Worm (Caenorhabditis elegans) whole organism, L1 larva: ENCODE results near the gene Y57E12B.11.
A peak's percentile ranks its signal among the peaks of the same experiment; 100 is the strongest.

ENCODE experiments used
- C16A3.4 ChIP-seq: fragments of 150-350 bp; optimal IDR thresholded peaks from 2 replicates; lab custom pipeline; 2014; ENCODE audit warnings: missing biosample characterization, missing genetic modification characterization
- C34B4.2 ChIP-seq: sonication (generic microtip); optimal IDR thresholded peaks from 2 replicates; lab custom pipeline; 2017; ENCODE audit warnings: mild to moderate bottlenecking, missing genetic modification characterization, missing compliant biosample characterization
- F16B12.6 ChIP-seq: fragments of 150-350 bp; optimal IDR thresholded peaks from 2 replicates; lab custom pipeline; 2014; ENCODE audit warnings: missing biosample characterization, missing genetic modification characterization
- Y116A8C.19 ChIP-seq: sonication (generic microtip); optimal IDR thresholded peaks from 2 replicates; lab custom pipeline; 2016; ENCODE audit warnings: missing compliant biosample characterization, missing genetic modification characterization, borderline replicate concordance
- aha-1 ChIP-seq: fragments of 150-350 bp; optimal IDR thresholded peaks from 2 replicates; lab custom pipeline; 2014; ENCODE audit warnings: missing biosample characterization, missing genetic modification characterization
- alr-1 ChIP-seq: fragments of 200-800 bp; sonication (Bioruptor generic); optimal IDR thresholded peaks from 2 replicates; lab custom pipeline; 2018; ENCODE audit warnings: borderline replicate concordance, mild to moderate bottlenecking, missing genetic modification characterization, missing compliant biosample characterization
- blmp-1 ChIP-seq: fragments of 150-350 bp; optimal IDR thresholded peaks from 2 replicates; lab custom pipeline; 2014; ENCODE audit warnings: missing biosample characterization, missing genetic modification characterization
- ceh-8 ChIP-seq: fragments of 200-800 bp; sonication (Bioruptor generic); optimal IDR thresholded peaks from 2 replicates; lab custom pipeline; 2018; ENCODE audit warnings: mild to moderate bottlenecking, missing genetic modification characterization, moderate library complexity, missing compliant biosample characterization
- ceh-82 ChIP-seq, 3 experiments: fragments of 150-350 bp in 1 of 3; sonication (generic microtip) in 2 of 3; optimal IDR thresholded peaks; 2 replicates each; lab custom pipeline; 2014 to 2017; ENCODE audit warnings: missing biosample characterization in 3 of 3, missing genetic modification characterization in 3 of 3
- ceh-88 ChIP-seq: fragments of 200-800 bp; sonication (Bioruptor generic); IDR thresholded peaks from 2 replicates; pipeline ENCODE4 v1.3.6; 2022; ENCODE audit warnings: missing genetic modification characterization, missing compliant biosample characterization
- ces-1 ChIP-seq: fragments of 150-350 bp; optimal IDR thresholded peaks from 2 replicates; lab custom pipeline; 2014; ENCODE audit warnings: missing biosample characterization, missing genetic modification reagents, missing genetic modification characterization
- efl-1 ChIP-seq, 4 experiments: fragments of 150-350 bp; optimal IDR thresholded peaks in 3 of 4; peaks in 1 of 4; 1 replicate in 1 of 4; 2 replicates in 3 of 4; lab custom pipeline; 2014; ENCODE audit warnings: missing biosample characterization in 2 of 4, missing genetic modification characterization in 2 of 4, missing genetic modification reagents in 2 of 4
- efl-3 ChIP-seq: fragments of 200-800 bp; sonication (Bioruptor generic); optimal IDR thresholded peaks from 2 replicates; lab custom pipeline; 2018; ENCODE audit warnings: mild to moderate bottlenecking, missing genetic modification characterization, missing compliant biosample characterization
- egl-27 ChIP-seq, 2 experiments: fragments of 150-350 bp in 1 of 2; sonication (generic microtip); optimal IDR thresholded peaks; 3 replicates each; lab custom pipeline; 2017 to 2018; ENCODE audit warnings: missing biosample characterization in 2 of 2, missing genetic modification characterization in 2 of 2, missing genetic modification reagents in 2 of 2
- elt-3 ChIP-seq, 6 experiments: fragments of 150-350 bp in 1 of 6; sonication (generic microtip); optimal IDR thresholded peaks; 2 replicates each; lab custom pipeline; 2017 to 2018; ENCODE audit warnings: missing biosample characterization in 6 of 6, missing genetic modification characterization in 6 of 6, inconsistent platforms in 1 of 6
- fkh-8 ChIP-seq: sonication (generic microtip); optimal IDR thresholded peaks from 2 replicates; lab custom pipeline; 2016; ENCODE audit warnings: mild to moderate bottlenecking, missing genetic modification characterization, missing compliant biosample characterization
- fos-1 ChIP-seq: fragments of 150-350 bp; optimal IDR thresholded peaks from 2 replicates; lab custom pipeline; 2014; ENCODE audit warnings: missing biosample characterization, missing genetic modification characterization
- grh-1 ChIP-seq: fragments of 200-800 bp; sonication (Bioruptor generic); IDR thresholded peaks from 2 replicates; pipeline ENCODE4 v1.3.6; 2022; ENCODE audit warnings: missing genetic modification reagents, missing genetic modification characterization, missing compliant biosample characterization
- irx-1 ChIP-seq: sonication (generic microtip); optimal IDR thresholded peaks from 2 replicates; lab custom pipeline; 2016; ENCODE audit warnings: missing genetic modification characterization, missing compliant biosample characterization
- isw-1 ChIP-seq: fragments of 200-800 bp; sonication (Bioruptor generic); IDR thresholded peaks from 2 replicates; pipeline ENCODE4 v1.3.6; 2022; ENCODE audit warnings: missing genetic modification characterization, missing compliant biosample characterization
- jun-1 ChIP-seq: fragments of 150-350 bp; optimal IDR thresholded peaks from 2 replicates; lab custom pipeline; 2014; ENCODE audit warnings: missing biosample characterization, missing genetic modification reagents, missing genetic modification characterization
- lin-14 ChIP-seq: fragments of 200-800 bp; sonication (Bioruptor generic); optimal IDR thresholded peaks from 2 replicates; lab custom pipeline; 2018; ENCODE audit warnings: mild to moderate bottlenecking, missing genetic modification characterization, moderate library complexity, missing compliant biosample characterization
- lin-15B ChIP-seq: fragments of 150-350 bp; sonication (generic microtip); optimal IDR thresholded peaks from 3 replicates; lab custom pipeline; 2014; ENCODE audit warnings: missing biosample characterization, missing genetic modification characterization
- lin-35 ChIP-seq, 2 experiments: fragments of 150-350 bp; optimal IDR thresholded peaks; 2 replicates each; lab custom pipeline; 2014; ENCODE audit warnings: missing biosample characterization in 2 of 2, missing genetic modification characterization in 2 of 2, missing genetic modification reagents in 2 of 2
- lir-3 ChIP-seq: sonication (generic microtip); optimal IDR thresholded peaks from 2 replicates; lab custom pipeline; 2016; ENCODE audit warnings: mild to moderate bottlenecking, missing genetic modification characterization, moderate library complexity, missing compliant biosample characterization; ENCODE audit not compliant: poor library complexity
- lsy-2 ChIP-seq, 2 experiments: fragments of 150-350 bp; optimal IDR thresholded peaks; 2 replicates each; lab custom pipeline; 2014; ENCODE audit warnings: missing biosample characterization in 2 of 2, missing genetic modification characterization in 2 of 2
- mab-9 ChIP-seq: fragments of 200-800 bp; sonication (Bioruptor generic); IDR thresholded peaks from 2 replicates; pipeline ENCODE4 v1.3.6; 2022; ENCODE audit warnings: missing genetic modification reagents, missing genetic modification characterization, missing compliant biosample characterization
- mdl-1 ChIP-seq, 2 experiments: fragments of 150-350 bp; optimal IDR thresholded peaks; 2 replicates each; lab custom pipeline; 2014 to 2017; ENCODE audit warnings: missing biosample characterization in 2 of 2, missing genetic modification characterization in 2 of 2, inconsistent platforms in 1 of 2
- mef-2 ChIP-seq: fragments of 150-350 bp; optimal IDR thresholded peaks from 2 replicates; lab custom pipeline; 2014; ENCODE audit warnings: missing biosample characterization, missing genetic modification characterization
- mep-1 ChIP-seq: fragments of 150-350 bp; optimal IDR thresholded peaks from 2 replicates; lab custom pipeline; 2014; ENCODE audit warnings: missing biosample characterization, missing genetic modification characterization
- nhr-11 ChIP-seq: fragments of 150-350 bp; optimal IDR thresholded peaks from 2 replicates; lab custom pipeline; 2014; ENCODE audit warnings: missing biosample characterization, missing genetic modification characterization
- nhr-12 ChIP-seq: sonication (generic microtip); optimal IDR thresholded peaks from 2 replicates; lab custom pipeline; 2017; ENCODE audit warnings: missing biosample characterization, missing genetic modification characterization
- nhr-237 ChIP-seq: fragments of 150-350 bp; optimal IDR thresholded peaks from 2 replicates; lab custom pipeline; 2014; ENCODE audit warnings: missing biosample characterization, missing genetic modification characterization
- nhr-28 ChIP-seq: fragments of 150-350 bp; optimal IDR thresholded peaks from 2 replicates; lab custom pipeline; 2014; ENCODE audit warnings: missing biosample characterization, missing genetic modification characterization
- nhr-76 ChIP-seq: sonication (generic microtip); optimal IDR thresholded peaks from 2 replicates; lab custom pipeline; 2017; ENCODE audit warnings: missing biosample characterization, missing genetic modification characterization
- nhr-77 ChIP-seq: fragments of 150-350 bp; optimal IDR thresholded peaks from 2 replicates; lab custom pipeline; 2014; ENCODE audit warnings: missing biosample characterization, missing genetic modification characterization
- nhr-84 ChIP-seq: sonication (generic microtip); optimal IDR thresholded peaks from 2 replicates; lab custom pipeline; 2017; ENCODE audit warnings: missing biosample characterization, missing genetic modification characterization
- nhr-85 ChIP-seq: sonication (generic microtip); peaks from one replicate; lab custom pipeline; 2016; ENCODE audit warnings: missing genetic modification characterization, inconsistent platforms, missing compliant biosample characterization
- nhr-90 ChIP-seq: sonication (generic microtip); optimal IDR thresholded peaks from 2 replicates; lab custom pipeline; 2016; ENCODE audit warnings: mild to moderate bottlenecking, missing genetic modification characterization, missing compliant biosample characterization; ENCODE audit not compliant: poor library complexity
- pax-3 ChIP-seq: fragments of 200-800 bp; sonication (Bioruptor generic); optimal IDR thresholded peaks from 2 replicates; lab custom pipeline; 2018; ENCODE audit warnings: mild to moderate bottlenecking, missing genetic modification characterization, moderate library complexity, missing compliant biosample characterization
- rnt-1 ChIP-seq: sonication (generic microtip); optimal IDR thresholded peaks from 2 replicates; lab custom pipeline; 2016; ENCODE audit warnings: mild to moderate bottlenecking, missing genetic modification characterization, moderate library complexity, missing compliant biosample characterization
- snpc-4 ChIP-seq: fragments of 150-350 bp; optimal IDR thresholded peaks from 2 replicates; lab custom pipeline; 2014; ENCODE audit warnings: missing biosample characterization, missing genetic modification characterization
- sox-4 ChIP-seq: sonication (generic microtip); optimal IDR thresholded peaks from 2 replicates; lab custom pipeline; 2016; ENCODE audit warnings: missing genetic modification characterization, missing compliant biosample characterization
- tbx-2 ChIP-seq: sonication (generic microtip); optimal IDR thresholded peaks from 2 replicates; lab custom pipeline; 2016; ENCODE audit warnings: missing genetic modification characterization, missing compliant biosample characterization
- tlp-1 ChIP-seq: fragments of 150-350 bp; optimal IDR thresholded peaks from 2 replicates; lab custom pipeline; 2014; ENCODE audit warnings: missing biosample characterization, missing genetic modification characterization
- unc-130 ChIP-seq: fragments of 150-350 bp; optimal IDR thresholded peaks from 2 replicates; lab custom pipeline; 2017; ENCODE audit warnings: missing biosample characterization, missing genetic modification characterization, inconsistent platforms
- vab-15 ChIP-seq: sonication (generic microtip); optimal IDR thresholded peaks from 2 replicates; lab custom pipeline; 2017; ENCODE audit warnings: missing genotype, mild to moderate bottlenecking, missing genetic modification characterization, missing compliant biosample characterization
- zag-1 ChIP-seq: fragments of 150-350 bp; optimal IDR thresholded peaks from 2 replicates; lab custom pipeline; 2014; ENCODE audit warnings: missing biosample characterization, missing genetic modification characterization
- ztf-4 ChIP-seq: fragments of 150-350 bp; optimal IDR thresholded peaks from 2 replicates; lab custom pipeline; 2014; ENCODE audit warnings: missing biosample characterization, missing genetic modification characterization

Gene Y57E12B.11

ce11 chrV:6949770-6950169 lies at the start of gene Y57E12B.11:
Y57E12B.11 (minus strand) TSS chrV:6949870.
- TF ChIP-seq elt-3 (tag; optimal IDR thresholded peaks at IDR 0.05; lab: Kevin White, UChicago) (no peak), efl-1 (optimal IDR thresholded peaks at IDR 0.05; lab: Kevin White, UChicago) (no peak), efl-1 (GFP tag; optimal IDR thresholded peaks at IDR 0.05 in 1 of 2; lab: Kevin White, UChicago) (no peak), jun-1 (tag; lab: Kevin White, UChicago) (no peak), nhr-84 (tag; lab: Kevin White, UChicago) (no peak), grh-1 (GFP tag; lab: Robert Waterston, UW) (no peak), mep-1 (tag; lab: Kevin White, UChicago) (no peak), mab-9 (no peak), vab-15 (tag; lab: Kevin White, UChicago) (no peak), snpc-4 (tag; lab: Kevin White, UChicago) (no peak), nhr-76 (no peak), sox-4 (no peak), tbx-2 (tag; lab: Kevin White, UChicago) (no peak), blmp-1 (tag; lab: Kevin White, UChicago) (no peak), efl-3 (GFP tag; lab: Kevin White, UChicago) (no peak), lin-15B (tag; lab: Kevin White, UChicago) (no peak), ceh-8 (GFP tag; lab: Kevin White, UChicago) (no peak), mdl-1 (tag; optimal IDR thresholded peaks at IDR 0.05; lab: Kevin White, UChicago) (no peak), ces-1 (GFP tag; lab: Kevin White, UChicago) (no peak)

- no peak for TF ChIP-seq zag-1 (tag; lab: Kevin White, UChicago)
- TF ChIP-seq nhr-77 = no peak
- no peak for TF ChIP-seq nhr-90 (tag; lab: Kevin White, UChicago)
- TF ChIP-seq F16B12.6 (tag; lab: Kevin White, UChicago) = no peak
- no peak for TF ChIP-seq sox-4
- TF ChIP-seq nhr-12 (tag; lab: Kevin White, UChicago) = no peak
- TF ChIP-seq elt-3 (tag; optimal IDR thresholded peaks at IDR 0.05; lab: Kevin White, UChicago) = peak in 2 of 6 experiments; percentile 4 to 35
- no peak for TF ChIP-seq C16A3.4
- no peak for TF ChIP-seq fos-1 (tag; lab: Kevin White, UChicago)
- no peak for TF ChIP-seq nhr-76
- TF ChIP-seq mab-9 = no peak
- TF ChIP-seq lin-14 (GFP tag; lab: Kevin White, UChicago) = peak; percentile 68
- peak in 1 of 2 experiments; percentile 21 for TF ChIP-seq lsy-2 (tag; optimal IDR thresholded peaks at IDR 0.05; lab: Kevin White, UChicago)
- TF ChIP-seq tbx-2 (tag; lab: Kevin White, UChicago) = peak; percentile 62
- no peak for TF ChIP-seq fkh-8 (tag; lab: Kevin White, UChicago)
- TF ChIP-seq grh-1 (GFP tag; lab: Robert Waterston, UW) = no peak
- TF ChIP-seq lin-35 (GFP tag; optimal IDR thresholded peaks at IDR 0.05; lab: Kevin White, UChicago) = peak in 1 of 2 experiments; percentile 18
- TF ChIP-seq egl-27 (tag; optimal IDR thresholded peaks at IDR 0.05; lab: Kevin White, UChicago) = no peak
- no peak for TF ChIP-seq C34B4.2 (tag; lab: Kevin White, UChicago)
- no peak for TF ChIP-seq Y116A8C.19 (tag; lab: Kevin White, UChicago)
- TF ChIP-seq rnt-1 = no peak
- no peak for TF ChIP-seq nhr-84 (tag; lab: Kevin White, UChicago)
- no peak for TF ChIP-seq ceh-88
- no peak for TF ChIP-seq ces-1 (GFP tag; lab: Kevin White, UChicago)
- TF ChIP-seq mef-2 = no peak
- TF ChIP-seq ceh-82 (tag; optimal IDR thresholded peaks at IDR 0.05; lab: Kevin White, UChicago) = no peak
- no peak for TF ChIP-seq ztf-4 (tag; lab: Kevin White, UChicago)
- TF ChIP-seq snpc-4 (tag; lab: Kevin White, UChicago) = no peak
- TF ChIP-seq unc-130 = no peak
- no peak for TF ChIP-seq pax-3 (tag; lab: Kevin White, UChicago)
- no peak for TF ChIP-seq isw-1 (GFP tag; lab: Robert Waterston, UW)
- TF ChIP-seq aha-1 = no peak
- TF ChIP-seq irx-1 (tag; lab: Kevin White, UChicago) = peak; percentile 8
- no peak for TF ChIP-seq alr-1 (tag; lab: Kevin White, UChicago)
- no peak for TF ChIP-seq jun-1 (tag; lab: Kevin White, UChicago)
- TF ChIP-seq nhr-85 (tag; lab: Kevin White, UChicago) = peak; percentile 84
- no peak for TF ChIP-seq lir-3 (tag; lab: Kevin White, UChicago)
- no peak for TF ChIP-seq nhr-28 (tag; lab: Kevin White, UChicago)
- TF ChIP-seq tlp-1 = no peak
- peak; percentile 17 for TF ChIP-seq nhr-237 (tag; lab: Kevin White, UChicago)
- no peak for TF ChIP-seq nhr-11 (tag; lab: Kevin White, UChicago)
Observed at ce11 chrV:6998303-6998884, 48.7 kb upstream of the Y57E12B.11 start, which contains the start of gene nhr-42. nhr-42 (plus strand) TSS chrV:6998819.
